Worm (Caenorhabditis elegans): Measurements from ENCODE around the gene Y67D2.2.

The Y67D2.2 gene

ce11 chrIII:1517893-1518292, 40.7 kb upstream of the Y67D2.2 start, which contains the start of gene tmem-120:
TSS of gene tmem-120 (minus strand) at chrIII:1517993.
- TF ChIP-seq zag-1 (tag; optimal IDR thresholded peaks at IDR 0.05) (no peak), Y55F3AM.14 (GFP tag; optimal IDR thresholded peaks at IDR 0.05) (no peak), crh-2 (tag; optimal IDR thresholded peaks at IDR 0.05) (no peak)

- no peak for TF ChIP-seq nhr-21 (tag; optimal IDR thresholded peaks at IDR 0.05)
- no peak for TF ChIP-seq sma-9 (GFP tag; optimal IDR thresholded peaks at IDR 0.05)
- TF ChIP-seq sma-9 (tag; optimal IDR thresholded peaks at IDR 0.05), result no peak
- peak; percentile 66 for TF ChIP-seq lin-13 (GFP tag; optimal IDR thresholded peaks at IDR 0.05)
- no peak for TF ChIP-seq alr-1 (tag; optimal IDR thresholded peaks at IDR 0.05)
- peak in 1 of 2 experiments; percentile 74 for TF ChIP-seq lsy-2 (tag; optimal IDR thresholded peaks at IDR 0.05)
- no peak for TF ChIP-seq dmd-4 (tag; optimal IDR thresholded peaks at IDR 0.05)
Measured at ce11 chrIII:1519906-1520305, 38.7 kb upstream of the Y67D2.2 start.

ce11 chrIII:1528423-1528822, 30.2 kb upstream of the Y67D2.2 start:
- TF ChIP-seq sma-3 (GFP tag; optimal IDR thresholded peaks at IDR 0.05), result no peak
- no peak for TF ChIP-seq sem-4 (tag; optimal IDR thresholded peaks at IDR 0.05)
- no peak for TF ChIP-seq ama-1 (optimal IDR thresholded peaks at IDR 0.05)
- TF ChIP-seq unc-55 (GFP tag; optimal IDR thresholded peaks at IDR 0.05), result no peak
- TF ChIP-seq elt-1 (tag; optimal IDR thresholded peaks at IDR 0.05), result no peak
- TF ChIP-seq nhr-21 (tag; optimal IDR thresholded peaks at IDR 0.05), result no peak
- TF ChIP-seq elt-3 (tag; optimal IDR thresholded peaks at IDR 0.05), result no peak

ce11 chrIII:1532777-1533473, 25.7 kb upstream of the Y67D2.2 start, which contains the start of gene snf-6:
TSS of gene snf-6 (minus strand) at chrIII:1532827.
- peak; percentile 12 for TF ChIP-seq fos-1 (tag; optimal IDR thresholded peaks at IDR 0.05)
- no peak for TF ChIP-seq zag-1 (tag; optimal IDR thresholded peaks at IDR 0.05)
- no peak for TF ChIP-seq nhr-11 (tag; optimal IDR thresholded peaks at IDR 0.05)
- no peak for TF ChIP-seq nhr-6 (tag; optimal IDR thresholded peaks at IDR 0.05)
- TF ChIP-seq blmp-1 (tag; optimal IDR thresholded peaks at IDR 0.05; ENCODE audit: insufficient read depth), result no peak
- TF ChIP-seq Y55F3AM.14 (GFP tag; optimal IDR thresholded peaks at IDR 0.05), result no peak
- TF ChIP-seq ceh-82 (tag; optimal IDR thresholded peaks at IDR 0.05), result no peak
- TF ChIP-seq gmeb-1 (tag; optimal IDR thresholded peaks at IDR 0.05), result peak; percentile 92
- TF ChIP-seq nhr-10 (tag; optimal IDR thresholded peaks at IDR 0.05), result no peak
- no peak for TF ChIP-seq peb-1 (tag; optimal IDR thresholded peaks at IDR 0.05)
- TF ChIP-seq R02D3.7 (tag; optimal IDR thresholded peaks at IDR 0.05), result no peak
- TF ChIP-seq nhr-77 (tag; optimal IDR thresholded peaks at IDR 0.05), result no peak
- TF ChIP-seq unc-39 (tag; optimal IDR thresholded peaks at IDR 0.05), result no peak
- TF ChIP-seq nhr-237 (tag; optimal IDR thresholded peaks at IDR 0.05), result no peak
- no peak for TF ChIP-seq aly-2 (tag; optimal IDR thresholded peaks at IDR 0.05)
- no peak for TF ChIP-seq nhr-129 (tag; optimal IDR thresholded peaks at IDR 0.05)
- TF ChIP-seq snpc-4 (tag; optimal IDR thresholded peaks at IDR 0.05), result no peak
- no peak for TF ChIP-seq ama-1 (optimal IDR thresholded peaks at IDR 0.05)
- TF ChIP-seq C34F6.9 (tag; optimal IDR thresholded peaks at IDR 0.05), result peak; percentile 38
- TF ChIP-seq ceh-16 (tag; optimal IDR thresholded peaks at IDR 0.05), result no peak
- TF ChIP-seq lin-13 (GFP tag; optimal IDR thresholded peaks at IDR 0.05), result peak; percentile 45
- TF ChIP-seq crh-2 (tag; optimal IDR thresholded peaks at IDR 0.05), result peak; percentile 27
- TF ChIP-seq elt-1 (tag; optimal IDR thresholded peaks at IDR 0.05), result no peak
- no peak for TF ChIP-seq mdl-1 (tag; optimal IDR thresholded peaks at IDR 0.05)
- TF ChIP-seq ZK546.5 (tag; optimal IDR thresholded peaks at IDR 0.05), result no peak
- no peak for TF ChIP-seq ztf-11 (tag; optimal IDR thresholded peaks at IDR 0.05)
- no peak for TF ChIP-seq nhr-23 (tag; optimal IDR thresholded peaks at IDR 0.05)
- TF ChIP-seq elt-3 (tag; optimal IDR thresholded peaks at IDR 0.05), result no peak
- TF ChIP-seq sma-3 (GFP tag; optimal IDR thresholded peaks at IDR 0.05), result peak; percentile 33
- no peak for TF ChIP-seq skn-1 (tag; optimal IDR thresholded peaks at IDR 0.05)
- no peak for TF ChIP-seq mab-5 (tag; optimal IDR thresholded peaks at IDR 0.05)
- TF ChIP-seq nhr-21 (tag; optimal IDR thresholded peaks at IDR 0.05), result no peak
- no peak for TF ChIP-seq dmd-4 (tag; optimal IDR thresholded peaks at IDR 0.05)
- TF ChIP-seq unc-62 (GFP tag; optimal IDR thresholded peaks at IDR 0.05), result no peak
- no peak for TF ChIP-seq lin-39 (tag; optimal IDR thresholded peaks at IDR 0.05)
- TF ChIP-seq mbf-1 (tag; optimal IDR thresholded peaks at IDR 0.05), result no peak
- TF ChIP-seq unc-55 (GFP tag; optimal IDR thresholded peaks at IDR 0.05), result peak; percentile 66
- no peak for TF ChIP-seq nhr-12 (tag; optimal IDR thresholded peaks at IDR 0.05)
- TF ChIP-seq sma-9 (GFP tag; optimal IDR thresholded peaks at IDR 0.05), result no peak
- no peak for TF ChIP-seq sma-9 (tag; optimal IDR thresholded peaks at IDR 0.05)
- no peak for TF ChIP-seq ztf-4 (tag; optimal IDR thresholded peaks at IDR 0.05)
- TF ChIP-seq lsy-2 (tag; optimal IDR thresholded peaks at IDR 0.05), result peak; percentile 47 to 62
- no peak for TF ChIP-seq F13H6.1 (tag; optimal IDR thresholded peaks at IDR 0.05)
- no peak for TF ChIP-seq lin-11 (tag; optimal IDR thresholded peaks at IDR 0.05)
- TF ChIP-seq alr-1 (tag; optimal IDR thresholded peaks at IDR 0.05), result no peak
